Fruit fly (Drosophila melanogaster) whole organism, adult: ENCODE data around the gene CG5968.
A peak's percentile ranks its signal among the peaks of the same experiment; 100 is the strongest.

Experiments used
- CG11617 ChIP-seq: fragments of 200-800 bp; sonication (Bioruptor generic); optimal IDR thresholded peaks from 2 replicates; lab custom pipeline; 2017; ENCODE audit warnings: mild to moderate bottlenecking, missing biosample characterization, missing genetic modification reagents, missing genetic modification characterization
- CG12768 ChIP-seq: fragments of 200-800 bp; sonication (Bioruptor generic); optimal IDR thresholded peaks from 2 replicates; lab custom pipeline; 2017; ENCODE audit warnings: missing biosample characterization, missing genetic modification characterization, mild to moderate bottlenecking, moderate library complexity, missing genetic modification reagents
- CG14711 ChIP-seq: fragments of 200-800 bp; sonication (Bioruptor generic); optimal IDR thresholded peaks from 2 replicates; lab custom pipeline; 2018; ENCODE audit warnings: missing biosample characterization, mild to moderate bottlenecking, missing genetic modification characterization, moderate library complexity
- CG1620 ChIP-seq: fragments of 200-800 bp; sonication (Bioruptor generic); optimal IDR thresholded peaks from 2 replicates; lab custom pipeline; 2016; ENCODE audit warnings: missing biosample characterization, missing genetic modification characterization
- CG33017 ChIP-seq: fragments of 200-800 bp; sonication (Bioruptor generic); optimal IDR thresholded peaks from 2 replicates; lab custom pipeline; 2018; ENCODE audit warnings: missing biosample characterization, mild to moderate bottlenecking, missing genetic modification characterization, moderate library complexity
- CG5204 ChIP-seq: fragments of 200-800 bp; sonication (Bioruptor generic); optimal IDR thresholded peaks from 2 replicates; lab custom pipeline; 2016; ENCODE audit warnings: missing biosample characterization, missing genetic modification characterization
- CG7045 ChIP-seq: fragments of 200-800 bp; sonication (Bioruptor generic); optimal IDR thresholded peaks from 2 replicates; lab custom pipeline; 2017; ENCODE audit warnings: missing biosample characterization, mild to moderate bottlenecking, missing genetic modification characterization
- CG7101 ChIP-seq: fragments of 200-800 bp; sonication (Bioruptor generic); optimal IDR thresholded peaks from 2 replicates; lab custom pipeline; 2018; ENCODE audit warnings: missing biosample characterization, mild to moderate bottlenecking, missing genetic modification characterization, moderate library complexity
- Clk ChIP-seq: fragments of 200-800 bp; sonication (Bioruptor generic); optimal IDR thresholded peaks from 2 replicates; lab custom pipeline; 2017; ENCODE audit warnings: missing biosample characterization, missing genetic modification characterization
- Crg-1 ChIP-seq: fragments of 200-800 bp; sonication (Bioruptor generic); optimal IDR thresholded peaks from 2 replicates; lab custom pipeline; 2016; ENCODE audit warnings: missing biosample characterization, missing genetic modification characterization
- Hr96 ChIP-seq: fragments of 200-800 bp; sonication (Bioruptor generic); optimal IDR thresholded peaks from 2 replicates; lab custom pipeline; 2016; ENCODE audit warnings: missing biosample characterization, missing genetic modification characterization
- Mnt ChIP-seq: fragments of 200-800 bp; sonication (Bioruptor generic); optimal IDR thresholded peaks from 2 replicates; lab custom pipeline; 2016; ENCODE audit warnings: missing biosample characterization, mild to moderate bottlenecking, missing genetic modification characterization
- bab1 ChIP-seq: fragments of 200-800 bp; sonication (Bioruptor generic); optimal IDR thresholded peaks from 3 replicates; lab custom pipeline; 2019; ENCODE audit warnings: missing biosample characterization, mild to moderate bottlenecking, missing genetic modification characterization, moderate library complexity
- cic ChIP-seq: fragments of 200-800 bp; sonication (Bioruptor generic); optimal IDR thresholded peaks from 2 replicates; lab custom pipeline; 2017; ENCODE audit warnings: missing biosample characterization, mild to moderate bottlenecking, missing genetic modification characterization, moderate library complexity
- cnc ChIP-seq, 2 experiments: fragments of >200 bp; optimal IDR thresholded peaks; 2 replicates each; lab custom pipeline; 2017
- kay ChIP-seq: fragments of 200-800 bp; sonication (Bioruptor generic); peaks from one replicate; lab custom pipeline; 2016; ENCODE audit warnings: missing biosample characterization, missing genetic modification characterization, borderline replicate concordance
- ovo ChIP-seq: fragments of 200-800 bp; sonication (Bioruptor generic); optimal IDR thresholded peaks from 2 replicates; lab custom pipeline; 2016; ENCODE audit warnings: missing biosample characterization, missing genetic modification characterization
- pad ChIP-seq: fragments of 200-800 bp; sonication (Bioruptor generic); optimal IDR thresholded peaks from 3 replicates; lab custom pipeline; 2017; ENCODE audit warnings: missing biosample characterization, missing genetic modification characterization, mild to moderate bottlenecking, moderate library complexity, missing genetic modification reagents
- tj ChIP-seq: fragments of 200-800 bp; sonication (Bioruptor generic); optimal IDR thresholded peaks from 3 replicates; lab custom pipeline; 2017; ENCODE audit warnings: missing biosample characterization, mild to moderate bottlenecking, missing genetic modification characterization, moderate library complexity
- toe ChIP-seq: fragments of 200-800 bp; sonication (Bioruptor generic); optimal IDR thresholded peaks from 2 replicates; lab custom pipeline; 2016; ENCODE audit warnings: missing biosample characterization, missing genetic modification characterization

Gene CG5968

dm6 chr2L:16538931-16539330 lies 10.8 kb downstream of the CG5968 start:
- TF ChIP-seq tj (GFP tag; lab: Kevin White, UChicago) (peak; percentile 98), CG33017 (tag; lab: Kevin White, UChicago) (no peak), pad (peak; percentile 93), toe (GFP tag; lab: Kevin White, UChicago) (no peak), CG14711 (tag; lab: Kevin White, UChicago) (no peak), Crg-1 (no peak)

dm6 chr2L:16538134-16538533 lies 11.6 kb downstream of the CG5968 start:
- no peak for TF ChIP-seq cnc (optimal IDR thresholded peaks at IDR 0.05; lab: Kevin White, UChicago)
- TF ChIP-seq toe (GFP tag; lab: Kevin White, UChicago) = no peak
- TF ChIP-seq pad = peak; percentile 30
- no peak for TF ChIP-seq Mnt (GFP tag; lab: Kevin White, UChicago)
- TF ChIP-seq CG14711 (tag; lab: Kevin White, UChicago) = peak; percentile 8
- no peak for TF ChIP-seq bab1 (GFP tag; lab: Kevin White, UChicago)
- TF ChIP-seq kay (GFP tag; lab: Kevin White, UChicago) = peak; percentile 3
- TF ChIP-seq CG33017 (tag; lab: Kevin White, UChicago) = no peak
- peak; percentile 79 for TF ChIP-seq tj (GFP tag; lab: Kevin White, UChicago)

dm6 chr2L:16537049-16537459 lies 12.7 kb downstream of the CG5968 start:
- TF ChIP-seq tj (GFP tag; lab: Kevin White, UChicago) (no peak), toe (GFP tag; lab: Kevin White, UChicago) (no peak), CG1620 (no peak), bab1 (GFP tag; lab: Kevin White, UChicago) (peak; percentile 71), Clk (GFP tag; lab: Kevin White, UChicago) (no peak), CG7101 (tag; lab: Kevin White, UChicago) (peak; percentile 48), cnc (optimal IDR thresholded peaks at IDR 0.05; lab: Kevin White, UChicago) (no peak), CG14711 (tag; lab: Kevin White, UChicago) (peak; percentile 66), cic (GFP tag; lab: Kevin White, UChicago) (no peak)

- TF ChIP-seq toe (GFP tag; lab: Kevin White, UChicago) (no peak), tj (GFP tag; lab: Kevin White, UChicago) (peak; percentile 62), cic (GFP tag; lab: Kevin White, UChicago) (no peak), ovo (peak; percentile 49), pad (peak; percentile 98)
Measured at dm6 chr2L:16536501-16536900, 13.3 kb downstream of the CG5968 start.

dm6 chr2L:16535673-16536144 lies 14.1 kb downstream of the CG5968 start:
- TF ChIP-seq cnc (optimal IDR thresholded peaks at IDR 0.05; lab: Kevin White, UChicago) (no peak), CG7101 (tag; lab: Kevin White, UChicago) (peak; percentile 83), bab1 (GFP tag; lab: Kevin White, UChicago) (peak; percentile 60), CG11617 (GFP tag; lab: Kevin White, UChicago) (peak; percentile 70), Crg-1 (peak; percentile 19), Hr96 (GFP tag; lab: Kevin White, UChicago) (peak; percentile 9), CG7045 (GFP tag; lab: Kevin White, UChicago) (peak; percentile 65), cic (GFP tag; lab: Kevin White, UChicago) (peak; percentile 57), ovo (peak; percentile 12), Mnt (GFP tag; lab: Kevin White, UChicago) (peak; percentile 17), CG14711 (tag; lab: Kevin White, UChicago) (peak; percentile 79), CG33017 (tag; lab: Kevin White, UChicago) (peak; percentile 83), CG5204 (GFP tag; lab: Kevin White, UChicago) (peak; percentile 76), toe (GFP tag; lab: Kevin White, UChicago) (peak; percentile 22), pad (peak; percentile 32), Clk (GFP tag; lab: Kevin White, UChicago) (peak; percentile 50), kay (GFP tag; lab: Kevin White, UChicago) (peak; percentile 69), tj (GFP tag; lab: Kevin White, UChicago) (no peak), CG1620 (peak; percentile 37), CG12768 (peak; percentile 78)

dm6 chr2L:16535071-16535581 lies 14.6 kb downstream of the CG5968 start:
- TF ChIP-seq Crg-1 (no peak), CG7101 (tag; lab: Kevin White, UChicago) (peak; percentile 47), Clk (GFP tag; lab: Kevin White, UChicago) (no peak), cic (GFP tag; lab: Kevin White, UChicago) (no peak), ovo (peak; percentile 22), CG33017 (tag; lab: Kevin White, UChicago) (no peak), CG11617 (GFP tag; lab: Kevin White, UChicago) (no peak), Hr96 (GFP tag; lab: Kevin White, UChicago) (peak; percentile 7), CG7045 (GFP tag; lab: Kevin White, UChicago) (no peak), bab1 (GFP tag; lab: Kevin White, UChicago) (peak; percentile 12), tj (GFP tag; lab: Kevin White, UChicago) (no peak), CG5204 (GFP tag; lab: Kevin White, UChicago) (peak; percentile 57), CG12768 (no peak), cnc (optimal IDR thresholded peaks at IDR 0.05; lab: Kevin White, UChicago) (peak; percentile 24 to 46), CG1620 (peak; percentile 24), Mnt (GFP tag; lab: Kevin White, UChicago) (no peak), toe (GFP tag; lab: Kevin White, UChicago) (no peak), CG14711 (tag; lab: Kevin White, UChicago) (peak; percentile 61), pad (peak; percentile 66), kay (GFP tag; lab: Kevin White, UChicago) (peak; percentile 77)
